Worm (Caenorhabditis elegans) whole organism, young adult: ENCODE data around the gene lmtr-2.

Experiments
- F55B11.4 ChIP-seq: sonication (generic microtip); optimal IDR thresholded peaks from 2 replicates; lab custom pipeline; 2016; ENCODE audit warnings: missing compliant biosample characterization, missing genetic modification characterization, borderline replicate concordance; ENCODE audit not compliant: insufficient read depth
- Y95B8A.8 ChIP-seq: fragments of 200-800 bp; sonication (Bioruptor generic); IDR thresholded peaks from 2 replicates; pipeline ENCODE4 v1.3.6; 2022; ENCODE audit warnings: missing genetic modification reagents, missing genetic modification characterization, missing compliant biosample characterization
- ama-1 ChIP-seq, 3 experiments: fragments of 150-350 bp in 1 of 3; sonication (generic microtip) in 2 of 3; optimal IDR thresholded peaks; 2 replicates each; lab custom pipeline; 2014 to 2018; ENCODE audit warnings: missing biosample characterization in 2 of 3, missing genetic modification characterization in 2 of 3, missing genetic modification reagents in 2 of 3
- aptf-3 ChIP-seq: fragments of 200-800 bp; sonication (Bioruptor generic); IDR thresholded peaks from 2 replicates; pipeline ENCODE4 v1.3.6; 2022; ENCODE audit warnings: missing genetic modification characterization, missing compliant biosample characterization
- attf-5 ChIP-seq: fragments of 200-800 bp; sonication (Bioruptor generic); optimal IDR thresholded peaks from 2 replicates; lab custom pipeline; 2018; ENCODE audit warnings: mild to moderate bottlenecking, missing genetic modification characterization, missing compliant biosample characterization
- him-1 ChIP-seq: sonication (generic microtip); optimal IDR thresholded peaks from 2 replicates; lab custom pipeline; 2016; ENCODE audit warnings: missing genotype, missing genetic modification reagents, missing genetic modification characterization, missing compliant biosample characterization
- hmg-20 ChIP-seq: fragments of 200-800 bp; sonication (Bioruptor generic); IDR thresholded peaks from 2 replicates; pipeline ENCODE4 v1.3.6; 2022; ENCODE audit warnings: missing genetic modification reagents, missing genetic modification characterization, missing compliant biosample characterization
- lin-40 ChIP-seq: sonication (generic microtip); optimal IDR thresholded peaks from 2 replicates; lab custom pipeline; 2016; ENCODE audit warnings: missing genetic modification characterization, mild to moderate bottlenecking, missing compliant biosample characterization, missing genotype, missing genetic modification reagents
- madf-3 ChIP-seq: fragments of 200-800 bp; sonication (Bioruptor generic); IDR thresholded peaks from 2 replicates; pipeline ENCODE4 v1.3.6; 2022; ENCODE audit warnings: missing genetic modification reagents, missing genetic modification characterization, missing compliant biosample characterization
- snpc-4 ChIP-seq, 5 experiments: fragments of 150-350 bp in 1 of 5; sonication (generic microtip) in 4 of 5; optimal IDR thresholded peaks; 2 replicates each; lab custom pipeline; 2014 to 2018; ENCODE audit warnings: missing genetic modification characterization in 5 of 5, missing biosample characterization in 3 of 5, antibody characterized with exemption in 2 of 5, mild to moderate bottlenecking in 2 of 5, missing compliant biosample characterization in 2 of 5, missing genotype in 2 of 5, moderate library complexity in 2 of 5, missing genetic modification reagents in 1 of 5
- unc-62 ChIP-seq: fragments of 150-350 bp; optimal IDR thresholded peaks from 2 replicates; lab custom pipeline; 2014; ENCODE audit warnings: missing biosample characterization, missing genetic modification reagents, missing genetic modification characterization
- zim-3 ChIP-seq: sonication (generic microtip); optimal IDR thresholded peaks from 2 replicates; lab custom pipeline; 2017; ENCODE audit warnings: mild to moderate bottlenecking, missing genetic modification characterization, moderate library complexity, missing compliant biosample characterization
- ztf-28 ChIP-seq: fragments of 200-800 bp; sonication (Bioruptor generic); IDR thresholded peaks from 2 replicates; pipeline ENCODE4 v1.3.6; 2022; ENCODE audit warnings: missing genetic modification reagents, missing genetic modification characterization, missing compliant biosample characterization
- ztf-3 ChIP-seq: fragments of 200-800 bp; sonication (Bioruptor generic); optimal IDR thresholded peaks from 2 replicates; lab custom pipeline; 2018; ENCODE audit warnings: mild to moderate bottlenecking, missing genetic modification characterization, missing compliant biosample characterization

DNA sequence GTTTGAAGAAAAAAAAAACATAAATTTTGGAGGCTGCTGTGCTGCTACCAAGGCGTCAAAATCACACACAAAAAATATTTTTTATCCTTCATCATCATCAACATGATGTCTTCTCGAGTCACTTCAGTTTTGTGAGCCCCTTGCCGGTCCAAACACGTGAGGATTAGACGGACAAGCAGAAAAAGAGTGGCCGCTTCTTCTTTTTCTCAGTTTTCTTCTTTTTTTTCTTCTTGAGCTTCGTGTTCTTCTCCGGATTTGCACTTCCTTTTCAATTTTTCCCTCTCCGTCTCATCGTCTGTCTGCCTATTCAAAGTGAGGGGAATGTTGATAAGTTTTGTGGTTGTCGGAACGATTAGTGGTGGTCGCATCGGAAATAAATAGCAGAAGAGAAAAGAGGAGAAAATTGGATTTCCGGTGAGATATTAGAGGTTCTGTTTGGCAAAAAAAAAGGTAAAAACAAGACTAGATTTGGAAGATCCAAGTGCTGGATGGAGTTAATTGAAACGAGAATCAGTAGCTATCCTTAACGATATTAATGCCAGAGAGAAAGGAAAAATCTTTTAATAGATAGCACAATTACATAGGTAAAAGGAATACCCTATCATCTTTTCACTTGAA lies 30.4 kb downstream of the lmtr-2 start:
- TF ChIP-seq unc-62 (GFP tag; lab: Kevin White, UChicago) (no peak), F55B11.4 (tag; lab: Kevin White, UChicago) (no peak), Y95B8A.8 (no peak), ztf-3 (GFP tag; lab: Kevin White, UChicago) (no peak), attf-5 (GFP tag; lab: Kevin White, UChicago) (no peak), madf-3 (no peak), ama-1 (optimal IDR thresholded peaks at IDR 0.05; lab: Kevin White, UChicago) (no peak), ama-1 (GFP tag; optimal IDR thresholded peaks at IDR 0.05; lab: Kevin White, UChicago) (no peak), him-1 (no peak), snpc-4 (GFP tag; optimal IDR thresholded peaks at IDR 0.05; lab: Kevin White, UChicago) (no peak), snpc-4 (tag; optimal IDR thresholded peaks at IDR 0.05; lab: Kevin White, UChicago) (no peak), hmg-20 (GFP tag; lab: Robert Waterston, UW) (no peak), lin-40 (tag; lab: Kevin White, UChicago) (no peak), ztf-28 (GFP tag; lab: Robert Waterston, UW) (no peak), zim-3 (tag; lab: Kevin White, UChicago) (no peak), aptf-3 (no peak)
